Worm (Caenorhabditis elegans) whole organism, L3 larva: Measurements from ENCODE around the gene srd-49.

ENCODE experiments used
- nhr-23 ChIP-seq: fragments of 150-350 bp; optimal IDR thresholded peaks from 2 replicates; lab custom pipeline; 2014; ENCODE audit warnings: missing biosample characterization, missing genetic modification reagents, missing genetic modification characterization
- nhr-77 ChIP-seq: fragments of 150-350 bp; optimal IDR thresholded peaks from 2 replicates; lab custom pipeline; 2014; ENCODE audit warnings: missing biosample characterization, missing genetic modification characterization
- unc-62 ChIP-seq: fragments of 150-350 bp; sonication (generic microtip); optimal IDR thresholded peaks from 4 replicates; lab custom pipeline; 2014; ENCODE audit warnings: missing biosample characterization, missing genetic modification reagents, missing genetic modification characterization

DNA sequence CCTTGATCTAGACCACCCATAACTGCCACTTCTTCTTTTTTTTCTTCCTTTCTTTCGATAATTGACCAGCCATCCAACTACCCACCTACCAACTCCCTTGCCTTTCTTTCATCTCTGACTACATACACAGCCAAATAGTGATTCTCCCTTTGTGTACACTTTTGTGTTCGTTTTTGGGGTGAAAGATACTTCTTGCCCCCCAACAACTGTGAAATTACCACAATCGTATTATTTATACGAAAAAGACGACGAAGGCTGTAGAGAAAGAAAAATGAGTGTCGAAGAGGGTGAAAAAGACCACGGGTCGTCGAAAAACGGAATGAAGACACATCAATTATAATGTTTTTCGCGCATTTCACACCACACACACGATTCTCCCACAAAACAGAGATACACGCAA is 48.0 kb upstream of the srd-49 start:
- TF ChIP-seq nhr-77 (tag; lab: Kevin White, UChicago): no peak
- no peak for TF ChIP-seq unc-62 (GFP tag; lab: Kevin White, UChicago)
- no peak for TF ChIP-seq nhr-23 (tag; lab: Kevin White, UChicago)
